Fruit fly (Drosophila melanogaster) whole organism, embryonic: Measurements from ENCODE around the gene CG43163.

Experiments
- Asciz ChIP-seq: fragments of 200-800 bp; sonication (Bioruptor generic); optimal IDR thresholded peaks from 2 replicates; lab custom pipeline; 2017; ENCODE audit warnings: missing biosample characterization, mild to moderate bottlenecking, missing genetic modification characterization, missing genetic modification reagents
- B-H1 ChIP-seq: fragments of 200-800 bp; sonication (Bioruptor generic); IDR thresholded peaks from 3 replicates; pipeline ENCODE4 v1.3.6; 2022; ENCODE audit warnings: missing biosample characterization, missing genetic modification characterization
- CG10209 ChIP-seq: fragments of 200-800 bp; sonication (Bioruptor generic); optimal IDR thresholded peaks from 3 replicates; lab custom pipeline; 2017; ENCODE audit warnings: missing biosample characterization, mild to moderate bottlenecking, missing genetic modification characterization, missing genetic modification reagents
- CG10321 ChIP-seq: fragments of 200-800 bp; sonication (Bioruptor generic); IDR thresholded peaks from 2 replicates; pipeline ENCODE4 v1.3.6; 2022; ENCODE audit warnings: missing biosample characterization, missing genetic modification characterization
- CG11247 ChIP-seq: fragments of 200-800 bp; sonication (Bioruptor generic); IDR thresholded peaks from 2 replicates; pipeline ENCODE4 v1.3.6; 2022; ENCODE audit warnings: missing biosample characterization, missing genetic modification characterization
- CG12104 ChIP-seq: fragments of 200-800 bp; sonication (Bioruptor generic); optimal IDR thresholded peaks from 3 replicates; lab custom pipeline; 2016; ENCODE audit warnings: missing biosample characterization, missing genetic modification characterization
- CG12391 ChIP-seq: fragments of 200-800 bp; sonication (Bioruptor generic); optimal IDR thresholded peaks from 3 replicates; lab custom pipeline; 2018; ENCODE audit warnings: missing biosample characterization, mild to moderate bottlenecking, missing genetic modification characterization, moderate library complexity
- CG13624 ChIP-seq: fragments of 200-800 bp; sonication (Bioruptor generic); optimal IDR thresholded peaks from 2 replicates; lab custom pipeline; 2016; ENCODE audit warnings: missing biosample characterization, missing genetic modification characterization
- CG1603 ChIP-seq: fragments of 200-800 bp; sonication (Bioruptor generic); optimal IDR thresholded peaks from 2 replicates; lab custom pipeline; 2019; ENCODE audit warnings: missing biosample characterization, mild to moderate bottlenecking, missing genetic modification characterization, moderate library complexity
- CG17361 ChIP-seq: fragments of 200-800 bp; sonication (Bioruptor generic); IDR thresholded peaks from 3 replicates; pipeline ENCODE4 v1.3.6; 2022; ENCODE audit warnings: missing biosample characterization, missing genetic modification characterization
- CG18764 ChIP-seq: fragments of 200-800 bp; sonication (Bioruptor generic); optimal IDR thresholded peaks from 3 replicates; lab custom pipeline; 2016; ENCODE audit warnings: missing biosample characterization, missing genetic modification characterization
- CG2129 ChIP-seq: fragments of 200-800 bp; sonication (Bioruptor generic); IDR thresholded peaks from 2 replicates; pipeline ENCODE4 v1.3.6; 2022; ENCODE audit warnings: missing biosample characterization, missing genetic modification characterization; ENCODE audit not compliant: partially characterized antibody
- CG2889 ChIP-seq: fragments of 200-800 bp; sonication (Bioruptor generic); IDR thresholded peaks from 3 replicates; pipeline ENCODE4 v1.3.6; 2022; ENCODE audit warnings: missing biosample characterization, missing genetic modification characterization
- CG3065 ChIP-seq: fragments of 200-800 bp; sonication (Bioruptor generic); optimal IDR thresholded peaks from 2 replicates; lab custom pipeline; 2016; ENCODE audit warnings: missing biosample characterization, missing genetic modification characterization
- CG3726 ChIP-seq: fragments of 200-800 bp; sonication (Bioruptor generic); IDR thresholded peaks from 3 replicates; pipeline ENCODE4, ENCODE4 v1.3.6; 2022; ENCODE audit warnings: missing biosample characterization, missing genetic modification characterization
- CG43689 ChIP-seq: fragments of 200-800 bp; sonication (Bioruptor generic); IDR thresholded peaks from 2 replicates; pipeline ENCODE4 v1.3.6; 2022; ENCODE audit warnings: missing biosample characterization, missing genetic modification characterization
- CG4820 ChIP-seq: fragments of 200-800 bp; sonication (Bioruptor generic); optimal IDR thresholded peaks from 3 replicates; lab custom pipeline; 2016; ENCODE audit warnings: missing biosample characterization, missing genetic modification characterization
- CG7372 ChIP-seq: fragments of 200-800 bp; sonication (Bioruptor generic); IDR thresholded peaks from 2 replicates; pipeline ENCODE4 v1.3.6; 2022; ENCODE audit warnings: missing biosample characterization, missing genetic modification characterization
- CG7839 ChIP-seq: fragments of 200-800 bp; sonication (Bioruptor generic); optimal IDR thresholded peaks from 3 replicates; lab custom pipeline; 2018; ENCODE audit warnings: missing biosample characterization, mild to moderate bottlenecking, missing genetic modification characterization, moderate library complexity
- CG8359 ChIP-seq: fragments of 200-800 bp; sonication (Bioruptor generic); optimal IDR thresholded peaks from 2 replicates; lab custom pipeline; 2017; ENCODE audit warnings: missing biosample characterization, mild to moderate bottlenecking, missing genetic modification characterization, borderline replicate concordance
- Dbx ChIP-seq: fragments of 200-800 bp; sonication (Bioruptor generic); IDR thresholded peaks from 3 replicates; pipeline ENCODE4 v1.3.6; 2022; ENCODE audit warnings: missing biosample characterization, missing genetic modification characterization
- Deaf1 ChIP-seq: fragments of 200-800 bp; optimal IDR thresholded peaks from 3 replicates; lab custom pipeline; 2019; ENCODE audit warnings: missing biosample characterization, mild to moderate bottlenecking, missing genetic modification characterization, moderate library complexity
- Eip74EF ChIP-seq, 2 experiments: fragments of 200-800 bp in 1 of 2; fragments of >200 bp in 1 of 2; sonication (Bioruptor generic) in 1 of 2; optimal IDR thresholded peaks; 2 replicates each; lab custom pipeline; 2017 to 2019; ENCODE audit warnings: missing biosample characterization in 2 of 2, missing genetic modification characterization in 2 of 2, mild to moderate bottlenecking in 1 of 2, moderate library complexity in 1 of 2
- Fer1 ChIP-seq: fragments of 200-800 bp; sonication (Bioruptor generic); optimal IDR thresholded peaks from 2 replicates; lab custom pipeline; 2017; ENCODE audit warnings: missing biosample characterization, mild to moderate bottlenecking, missing genetic modification characterization
- Fer2 ChIP-seq: fragments of 200-800 bp; sonication (Bioruptor generic); optimal IDR thresholded peaks from 2 replicates; lab custom pipeline; 2018; ENCODE audit warnings: missing biosample characterization, mild to moderate bottlenecking, missing genetic modification characterization, moderate library complexity
- Lim3 ChIP-seq: fragments of 200-800 bp; sonication (Bioruptor generic); IDR thresholded peaks from 2 replicates; pipeline ENCODE4 v1.3.6; 2022; ENCODE audit warnings: missing biosample characterization, missing genetic modification characterization
- Med ChIP-seq: fragments of 200-800 bp; sonication (Bioruptor generic); peaks from one replicate; lab custom pipeline; 2016; ENCODE audit warnings: missing biosample characterization, missing genetic modification characterization, mild to moderate bottlenecking, inconsistent platforms, moderate library complexity
- Oaz ChIP-seq: fragments of 200-800 bp; sonication (Bioruptor generic); IDR thresholded peaks from 2 replicates; pipeline ENCODE4 v1.3.6; 2022; ENCODE audit warnings: missing biosample characterization, missing genetic modification characterization
- Oli ChIP-seq: fragments of 200-800 bp; sonication (Bioruptor generic); optimal IDR thresholded peaks from 2 replicates; lab custom pipeline; 2018; ENCODE audit warnings: missing biosample characterization, mild to moderate bottlenecking, missing genetic modification characterization, moderate library complexity
- PHDP ChIP-seq: fragments of 200-800 bp; sonication (Bioruptor generic); optimal IDR thresholded peaks from 3 replicates; lab custom pipeline; 2018; ENCODE audit warnings: missing biosample characterization, mild to moderate bottlenecking, missing genetic modification characterization, moderate library complexity
- bbx ChIP-seq: fragments of 200-800 bp; sonication (Bioruptor generic); IDR thresholded peaks from 2 replicates; pipeline ENCODE4 v1.3.6; 2022; ENCODE audit warnings: missing biosample characterization, missing genetic modification characterization; ENCODE audit not compliant: partially characterized antibody
- caup ChIP-seq: fragments of 200-800 bp; sonication (Bioruptor generic); optimal IDR thresholded peaks from 3 replicates; lab custom pipeline; 2017; ENCODE audit warnings: missing biosample characterization, mild to moderate bottlenecking, missing genetic modification characterization, moderate library complexity; ENCODE audit not compliant: severe bottlenecking
- cwo ChIP-seq: fragments of 200-800 bp; sonication (Bioruptor generic); optimal IDR thresholded peaks from 3 replicates; lab custom pipeline; 2017; ENCODE audit warnings: missing biosample characterization, missing genetic modification characterization, mild to moderate bottlenecking, moderate library complexity, missing genetic modification reagents
- dimm ChIP-seq: fragments of 200-800 bp; sonication (Bioruptor generic); IDR thresholded peaks from 2 replicates; pipeline ENCODE4 v1.3.6; 2022; ENCODE audit warnings: missing biosample characterization, missing genetic modification characterization
- dmrt99B ChIP-seq: fragments of 200-800 bp; sonication (Bioruptor generic); optimal IDR thresholded peaks from 2 replicates; lab custom pipeline; 2018; ENCODE audit warnings: missing biosample characterization, mild to moderate bottlenecking, missing genetic modification characterization, moderate library complexity
- gsb-n ChIP-seq: fragments of 200-800 bp; sonication (Bioruptor generic); optimal IDR thresholded peaks from 3 replicates; lab custom pipeline; 2018; ENCODE audit warnings: missing biosample characterization, mild to moderate bottlenecking, missing genetic modification characterization
- h ChIP-seq: fragments of >200 bp; optimal IDR thresholded peaks from 2 replicates; lab custom pipeline; 2017
- ham ChIP-seq: fragments of 200-800 bp; sonication (Bioruptor generic); IDR thresholded peaks from 2 replicates; pipeline ENCODE4 v1.3.6; 2022; ENCODE audit warnings: missing biosample characterization, missing genetic modification characterization
- inv ChIP-seq: fragments of 200-800 bp; sonication (Bioruptor generic); IDR thresholded peaks from 2 replicates; pipeline ENCODE4 v1.3.6; 2022; ENCODE audit warnings: missing biosample characterization, missing genetic modification characterization; ENCODE audit not compliant: partially characterized antibody
- lmd ChIP-seq: fragments of 200-800 bp; sonication (Bioruptor generic); IDR thresholded peaks from 2 replicates; pipeline ENCODE4 v1.3.6; 2022; ENCODE audit warnings: missing biosample characterization, missing genetic modification characterization
- mirr ChIP-seq: fragments of 200-800 bp; sonication (Bioruptor generic); optimal IDR thresholded peaks from 3 replicates; lab custom pipeline; 2018; ENCODE audit warnings: missing biosample characterization, mild to moderate bottlenecking, missing genetic modification characterization
- onecut ChIP-seq: fragments of 200-800 bp; sonication (Bioruptor generic); IDR thresholded peaks from 2 replicates; pipeline ENCODE4 v1.3.6; 2022; ENCODE audit warnings: missing biosample characterization, missing genetic modification characterization
- pnt ChIP-seq: fragments of 200-800 bp; sonication (Bioruptor generic); optimal IDR thresholded peaks from 3 replicates; lab custom pipeline; 2016; ENCODE audit warnings: missing biosample characterization, missing genetic modification characterization
- pros ChIP-seq: fragments of 200-800 bp; sonication (Bioruptor generic); optimal IDR thresholded peaks from 3 replicates; lab custom pipeline; 2019; ENCODE audit warnings: missing biosample characterization, mild to moderate bottlenecking, missing genetic modification characterization, moderate library complexity
- scrt ChIP-seq: fragments of 200-800 bp; sonication (Bioruptor generic); optimal IDR thresholded peaks from 2 replicates; lab custom pipeline; 2018; ENCODE audit warnings: missing biosample characterization, mild to moderate bottlenecking, missing genetic modification characterization, moderate library complexity
- sim ChIP-seq: fragments of 200-800 bp; sonication (Bioruptor generic); IDR thresholded peaks from 2 replicates; pipeline ENCODE4 v1.3.6; 2022; ENCODE audit warnings: missing biosample characterization, missing genetic modification characterization
- twi ChIP-seq: fragments of 200-800 bp; optimal IDR thresholded peaks from 2 replicates; lab custom pipeline; 2019; ENCODE audit warnings: missing biosample characterization, mild to moderate bottlenecking, missing genetic modification characterization, moderate library complexity
- unc-4 ChIP-seq: fragments of 200-800 bp; sonication (Bioruptor generic); IDR thresholded peaks from 2 replicates; pipeline ENCODE4 v1.3.6; 2022; ENCODE audit warnings: missing biosample characterization, missing genetic modification characterization; ENCODE audit not compliant: partially characterized antibody
- z ChIP-seq: fragments of 200-800 bp; sonication (Bioruptor generic); IDR thresholded peaks from 3 replicates; pipeline ENCODE4 v1.3.6; 2022; ENCODE audit warnings: missing biosample characterization, missing genetic modification characterization
- zen ChIP-seq: fragments of 200-800 bp; sonication (Bioruptor generic); optimal IDR thresholded peaks from 3 replicates; lab custom pipeline; 2018; ENCODE audit warnings: missing biosample characterization, mild to moderate bottlenecking, missing genetic modification characterization, moderate library complexity

CG43163 gene

dm6 chr3L:8506975-8507441 lies at the start of gene CG43163 (continued):
- no peak for TF ChIP-seq pnt
- TF ChIP-seq ham = no peak
- no peak for TF ChIP-seq Lim3 (GFP tag; lab: Robert Waterston, UW)
- TF ChIP-seq CG18764 (GFP tag; lab: Kevin White, UChicago) = peak; percentile 17
- TF ChIP-seq CG8359 (GFP tag; lab: Kevin White, UChicago) = no peak
- peak; percentile 73 for TF ChIP-seq CG7839 (tag; lab: Kevin White, UChicago)
- TF ChIP-seq CG7372 = peak; percentile 60
- no peak for TF ChIP-seq CG43689 (GFP tag; lab: Robert Waterston, UW)
- TF ChIP-seq CG11247 (GFP tag; lab: Robert Waterston, UW) = peak; percentile 42; the same call in 1 of the 2 replicates
- peak; percentile 80 for TF ChIP-seq PHDP (tag; lab: Kevin White, UChicago)
- TF ChIP-seq pros (GFP tag; lab: Kevin White, UChicago) = no peak
- TF ChIP-seq scrt (GFP tag; lab: Kevin White, UChicago) = peak; percentile 25
- peak; percentile 72; the same call in 2 of the 3 replicates for TF ChIP-seq CG17361 (GFP tag; lab: Robert Waterston, UW)
- TF ChIP-seq Fer2 (tag; lab: Kevin White, UChicago) = no peak
- peak; percentile 81 for TF ChIP-seq CG12391
- no peak for TF ChIP-seq bbx
- peak; percentile 53 for TF ChIP-seq CG4820 (GFP tag; lab: Kevin White, UChicago)
- TF ChIP-seq CG13624 (GFP tag; lab: Kevin White, UChicago) = no peak
- no peak for TF ChIP-seq dmrt99B (tag; lab: Kevin White, UChicago)
- peak; percentile 93 for TF ChIP-seq Med (GFP tag; lab: Kevin White, UChicago)
- TF ChIP-seq inv (GFP tag; lab: Robert Waterston, UW) = no peak
- peak; percentile 52 for TF ChIP-seq CG10209
- TF ChIP-seq sim (GFP tag; lab: Robert Waterston, UW) = no peak
- no peak for TF ChIP-seq Oaz
- TF ChIP-seq CG3065 (GFP tag; lab: Kevin White, UChicago) = peak; percentile 7
- peak; percentile 65 for TF ChIP-seq Fer1 (GFP tag; lab: Kevin White, UChicago)
- peak; percentile 23 for TF ChIP-seq Deaf1 (tag; lab: Kevin White, UChicago)
- peak; percentile 61; the same call in 1 of the 2 replicates for TF ChIP-seq lmd
- 0 out of 2 replicates have a peak, but pooled peaks have one; percentile 17 for TF ChIP-seq CG10321 (GFP tag; lab: Robert Waterston, UW)
- TF ChIP-seq gsb-n (tag; lab: Kevin White, UChicago) = peak; percentile 68
- peak; percentile 28; the same call in 1 of the 3 replicates for TF ChIP-seq B-H1
- no peak for TF ChIP-seq dimm (GFP tag; lab: Robert Waterston, UW)
- TF ChIP-seq CG12104 = peak; percentile 12
- no peak for TF ChIP-seq twi
- no peak for TF ChIP-seq CG2129 (GFP tag; lab: Robert Waterston, UW)
- TF ChIP-seq h (lab: Kevin White, UChicago) = no peak
- no peak for TF ChIP-seq z (GFP tag; lab: Robert Waterston, UW)
- peak; percentile 11 for TF ChIP-seq Asciz (GFP tag; lab: Kevin White, UChicago)
- TF ChIP-seq onecut (GFP tag; lab: Robert Waterston, UW) = peak; percentile 44; the same call in 1 of the 2 replicates
- TF ChIP-seq caup (GFP tag; lab: Kevin White, UChicago) = peak; percentile 69
- no peak for TF ChIP-seq unc-4 (GFP tag; lab: Robert Waterston, UW)
- 0 out of 3 replicates have a peak, but pooled peaks have one; percentile 52 for TF ChIP-seq CG3726 (GFP tag; lab: Robert Waterston, UW)
- no peak for TF ChIP-seq mirr (GFP tag; lab: Kevin White, UChicago)
- TF ChIP-seq Oli = peak; percentile 33
- TF ChIP-seq cwo (GFP tag; lab: Kevin White, UChicago) = peak; percentile 32
- TF ChIP-seq CG1603 (tag; lab: Kevin White, UChicago) = peak; percentile 80
- peak; percentile 62; the same call in 1 of the 3 replicates for TF ChIP-seq CG2889 (GFP tag; lab: Robert Waterston, UW)
- peak in 1 of 2 experiments; percentile 58 for TF ChIP-seq Eip74EF (GFP tag; optimal IDR thresholded peaks at IDR 0.05; lab: Kevin White, UChicago)
- peak; percentile 61; the same call in 1 of the 3 replicates for TF ChIP-seq Dbx (GFP tag; lab: Robert Waterston, UW)
- peak; percentile 60 for TF ChIP-seq zen
